Fruit fly (Drosophila melanogaster) whole organism, prepupa: ENCODE data around the gene Pino.

ENCODE experiments used
- CG10631 ChIP-seq: fragments of 200-800 bp; sonication (Bioruptor generic); optimal IDR thresholded peaks from 2 replicates; lab custom pipeline; 2016; ENCODE audit warnings: missing biosample characterization, missing genetic modification characterization
- CG10669 ChIP-seq: fragments of 200-800 bp; sonication (Bioruptor generic); optimal IDR thresholded peaks from 3 replicates; lab custom pipeline; 2018; ENCODE audit warnings: missing biosample characterization, mild to moderate bottlenecking, missing genetic modification characterization, moderate library complexity
- CG11762 ChIP-seq: fragments of 200-800 bp; sonication (Bioruptor generic); optimal IDR thresholded peaks from 3 replicates; lab custom pipeline; 2016; ENCODE audit warnings: missing biosample characterization, missing genetic modification characterization; ENCODE audit not compliant: insufficient read depth
- CG1621 ChIP-seq: fragments of 200-800 bp; sonication (Bioruptor generic); optimal IDR thresholded peaks from 3 replicates; lab custom pipeline; 2018; ENCODE audit warnings: missing biosample characterization, mild to moderate bottlenecking, missing genetic modification characterization
- CG3032 ChIP-seq: fragments of 200-800 bp; optimal IDR thresholded peaks from 2 replicates; lab custom pipeline; 2019; ENCODE audit warnings: missing biosample characterization, mild to moderate bottlenecking, missing genetic modification characterization, moderate library complexity
- CG31627 ChIP-seq: fragments of 200-800 bp; sonication (Bioruptor generic); optimal IDR thresholded peaks from 3 replicates; lab custom pipeline; 2016; ENCODE audit warnings: missing biosample characterization, missing genetic modification characterization
- CG32006 ChIP-seq: fragments of 200-800 bp; sonication (Bioruptor generic); optimal IDR thresholded peaks from 3 replicates; lab custom pipeline; 2017; ENCODE audit warnings: missing biosample characterization, mild to moderate bottlenecking, missing genetic modification characterization
- CG34406 ChIP-seq: fragments of 200-800 bp; sonication (Bioruptor generic); optimal IDR thresholded peaks from 3 replicates; lab custom pipeline; 2016; ENCODE audit warnings: missing biosample characterization, missing genetic modification characterization
- CG3919 ChIP-seq: fragments of 200-800 bp; sonication (Bioruptor generic); optimal IDR thresholded peaks from 3 replicates; lab custom pipeline; 2016; ENCODE audit warnings: missing biosample characterization, missing genetic modification characterization
- CG6163 ChIP-seq: fragments of 200-800 bp; sonication (Bioruptor generic); IDR thresholded peaks from 3 replicates; pipeline ENCODE4 v1.3.6; 2022; ENCODE audit warnings: missing biosample characterization, missing genetic modification characterization
- CG6276 ChIP-seq: fragments of 200-800 bp; sonication (Bioruptor generic); optimal IDR thresholded peaks from 2 replicates; lab custom pipeline; 2017; ENCODE audit warnings: missing biosample characterization, mild to moderate bottlenecking, missing genetic modification characterization
- CG6792 ChIP-seq: fragments of 200-800 bp; sonication (Bioruptor generic); optimal IDR thresholded peaks from 3 replicates; lab custom pipeline; 2016; ENCODE audit warnings: missing biosample characterization, missing genetic modification characterization
- CG6808 ChIP-seq: fragments of 200-800 bp; sonication (Bioruptor generic); optimal IDR thresholded peaks from 3 replicates; lab custom pipeline; 2017; ENCODE audit warnings: missing biosample characterization, missing genetic modification characterization, mild to moderate bottlenecking, moderate library complexity, missing genetic modification reagents
- CG8119 ChIP-seq: fragments of 200-800 bp; sonication (Bioruptor generic); IDR thresholded peaks from 3 replicates; pipeline ENCODE4 v1.3.6; 2022; ENCODE audit warnings: missing biosample characterization, missing genetic modification characterization
- CG8319 ChIP-seq: fragments of 200-800 bp; sonication (Bioruptor generic); optimal IDR thresholded peaks from 3 replicates; lab custom pipeline; 2016; ENCODE audit warnings: missing biosample characterization, missing genetic modification characterization
- Eip75B ChIP-seq: fragments of 200-800 bp; sonication (Bioruptor generic); optimal IDR thresholded peaks from 3 replicates; lab custom pipeline; 2016; ENCODE audit warnings: missing biosample characterization, missing genetic modification characterization
- Eip78C ChIP-seq: fragments of 200-800 bp; sonication (Bioruptor generic); peaks from one replicate; lab custom pipeline; 2016; ENCODE audit warnings: missing biosample characterization, missing genetic modification characterization
- Ets21C ChIP-seq: fragments of 200-800 bp; sonication (Bioruptor generic); optimal IDR thresholded peaks from 3 replicates; lab custom pipeline; 2016; ENCODE audit warnings: missing biosample characterization, missing genetic modification characterization
- Ets96B ChIP-seq: fragments of 200-800 bp; optimal IDR thresholded peaks from 2 replicates; lab custom pipeline; 2019; ENCODE audit warnings: missing biosample characterization, mild to moderate bottlenecking, missing genetic modification characterization, moderate library complexity
- Hr38 ChIP-seq: sonication (Bioruptor generic); optimal IDR thresholded peaks from 2 replicates; lab custom pipeline; 2016; ENCODE audit warnings: missing biosample characterization, missing genetic modification characterization
- Hr4 ChIP-seq: fragments of 200-800 bp; sonication (Bioruptor generic); optimal IDR thresholded peaks from 3 replicates; lab custom pipeline; 2016; ENCODE audit warnings: missing biosample characterization, missing genetic modification characterization
- Lpt ChIP-seq: fragments of 200-800 bp; sonication (Bioruptor generic); optimal IDR thresholded peaks from 3 replicates; lab custom pipeline; 2016; ENCODE audit warnings: missing biosample characterization, missing genetic modification characterization
- Sox102F ChIP-seq: fragments of 200-800 bp; sonication (Bioruptor generic); optimal IDR thresholded peaks from 2 replicates; lab custom pipeline; 2016; ENCODE audit warnings: missing biosample characterization, mild to moderate bottlenecking, missing genetic modification characterization
- Sox14 ChIP-seq: fragments of 200-800 bp; sonication (Bioruptor generic); optimal IDR thresholded peaks from 3 replicates; lab custom pipeline; 2016; ENCODE audit warnings: missing biosample characterization, missing genetic modification characterization
- achi ChIP-seq: fragments of 200-800 bp; sonication (Bioruptor generic); optimal IDR thresholded peaks from 3 replicates; lab custom pipeline; 2016; ENCODE audit warnings: missing biosample characterization, missing genetic modification characterization
- acj6 ChIP-seq: fragments of 200-800 bp; sonication (Bioruptor generic); optimal IDR thresholded peaks from 3 replicates; lab custom pipeline; 2016; ENCODE audit warnings: missing biosample characterization, missing genetic modification characterization
- dac ChIP-seq: fragments of 200-800 bp; sonication (Bioruptor generic); optimal IDR thresholded peaks from 2 replicates; lab custom pipeline; 2017; ENCODE audit warnings: missing biosample characterization, mild to moderate bottlenecking, missing genetic modification characterization
- eg ChIP-seq: fragments of 200-800 bp; sonication (Bioruptor generic); IDR thresholded peaks from 3 replicates; pipeline ENCODE4 v1.3.6; 2022; ENCODE audit warnings: missing biosample characterization, missing genetic modification characterization
- esn ChIP-seq: fragments of 200-800 bp; sonication (Bioruptor generic); optimal IDR thresholded peaks from 2 replicates; lab custom pipeline; 2016; ENCODE audit warnings: missing biosample characterization, mild to moderate bottlenecking, missing genetic modification characterization, moderate library complexity
- lz ChIP-seq: fragments of 200-800 bp; sonication (Bioruptor generic); optimal IDR thresholded peaks from 3 replicates; lab custom pipeline; 2016; ENCODE audit warnings: missing biosample characterization, missing genetic modification characterization
- net ChIP-seq: fragments of 200-800 bp; sonication (Bioruptor generic); optimal IDR thresholded peaks from 3 replicates; lab custom pipeline; 2016; ENCODE audit warnings: missing biosample characterization, missing genetic modification characterization
- pdm3 ChIP-seq: fragments of 200-800 bp; sonication (Bioruptor generic); optimal IDR thresholded peaks from 3 replicates; lab custom pipeline; 2016; ENCODE audit warnings: missing biosample characterization, missing genetic modification characterization
- salr ChIP-seq, 2 experiments: fragments of 200-800 bp; sonication (Bioruptor generic); optimal IDR thresholded peaks; 3 replicates each; lab custom pipeline; 2016 to 2018; ENCODE audit warnings: missing biosample characterization in 2 of 2, missing genetic modification characterization in 2 of 2, mild to moderate bottlenecking in 1 of 2
- spab ChIP-seq: fragments of 200-800 bp; sonication (Bioruptor generic); optimal IDR thresholded peaks from 2 replicates; lab custom pipeline; 2017; ENCODE audit warnings: missing biosample characterization, mild to moderate bottlenecking, missing genetic modification characterization, missing genetic modification reagents
- ss ChIP-seq, 2 experiments: fragments of 200-800 bp; sonication (Bioruptor generic); optimal IDR thresholded peaks; 2 replicates in 1 of 2; 3 replicates in 1 of 2; lab custom pipeline; 2017 to 2018; ENCODE audit warnings: mild to moderate bottlenecking in 2 of 2, missing biosample characterization in 2 of 2, missing genetic modification characterization in 2 of 2, moderate library complexity in 1 of 2
- svp ChIP-seq: fragments of 200-800 bp; sonication (Bioruptor generic); peaks from one replicate; lab custom pipeline; 2016; ENCODE audit warnings: missing biosample characterization, missing genetic modification characterization
- vri ChIP-seq: fragments of 200-800 bp; sonication (Bioruptor generic); optimal IDR thresholded peaks from 3 replicates; lab custom pipeline; 2016; ENCODE audit warnings: missing biosample characterization, mild to moderate bottlenecking, missing genetic modification characterization

The Pino gene

dm6 chr2L:1156592-1157249, 28.0 kb upstream of the Pino start:
- TF ChIP-seq CG6808 (GFP tag; lab: Kevin White, UChicago) (no peak), Hr4 (no peak), salr (GFP tag; optimal IDR thresholded peaks at IDR 0.05; lab: Kevin White, UChicago) (peak in 1 of 2 experiments; percentile 24), CG1621 (no peak), dac (GFP tag; lab: Kevin White, UChicago) (peak; percentile 59), CG3919 (no peak), CG6792 (GFP tag; lab: Kevin White, UChicago) (no peak), pdm3 (GFP tag; lab: Kevin White, UChicago) (no peak), Lpt (GFP tag; lab: Kevin White, UChicago) (no peak), CG8119 (GFP tag; lab: Robert Waterston, UW) (peak; percentile 77), Ets96B (tag; lab: Kevin White, UChicago) (no peak), Eip78C (GFP tag; lab: Kevin White, UChicago) (peak; percentile 60), CG6276 (GFP tag; lab: Kevin White, UChicago) (no peak), Eip75B (no peak), net (no peak), spab (GFP tag; lab: Kevin White, UChicago) (no peak), vri (GFP tag; lab: Kevin White, UChicago) (no peak), CG32006 (GFP tag; lab: Kevin White, UChicago) (peak; percentile 77), Sox14 (GFP tag; lab: Kevin White, UChicago) (no peak), svp (GFP tag; lab: Kevin White, UChicago) (no peak), ss (GFP tag; optimal IDR thresholded peaks at IDR 0.05; lab: Kevin White, UChicago) (no peak), CG8319 (GFP tag; lab: Kevin White, UChicago) (no peak), achi (GFP tag; lab: Kevin White, UChicago) (no peak), CG10669 (GFP tag; lab: Kevin White, UChicago) (no peak), Hr38 (GFP tag; lab: Kevin White, UChicago) (no peak), CG11762 (GFP tag; lab: Kevin White, UChicago) (no peak), Ets21C (GFP tag; lab: Kevin White, UChicago) (no peak), acj6 (GFP tag; lab: Kevin White, UChicago) (no peak), eg (GFP tag; lab: Robert Waterston, UW) (no peak), Sox102F (GFP tag; lab: Kevin White, UChicago) (no peak), CG34406 (GFP tag; lab: Kevin White, UChicago) (no peak)

- TF ChIP-seq CG10669 (GFP tag; lab: Kevin White, UChicago) (no peak), achi (GFP tag; lab: Kevin White, UChicago) (no peak), CG11762 (GFP tag; lab: Kevin White, UChicago) (no peak), CG3032 (tag; lab: Kevin White, UChicago) (no peak), CG3919 (no peak), Eip78C (GFP tag; lab: Kevin White, UChicago) (no peak), CG10631 (GFP tag; lab: Kevin White, UChicago) (no peak), CG6163 (GFP tag; lab: Robert Waterston, UW) (no peak)
These were observed 23.9 kb upstream of the Pino start for dm6 chr2L:1152693-1153092.

dm6 chr2L:1150554-1150953, 21.8 kb upstream of the Pino start, which contains the start of the genes Tfb4 and Vps29:
Gene Tfb4, minus strand, starts transcription at chr2L:1150677.
Gene Vps29, plus strand, starts transcription at chr2L:1150766.
- TF ChIP-seq CG31627 (GFP tag; lab: Kevin White, UChicago) = peak; percentile 48
- TF ChIP-seq svp (GFP tag; lab: Kevin White, UChicago) = no peak
- TF ChIP-seq esn (GFP tag; lab: Kevin White, UChicago) = peak; percentile 70
- TF ChIP-seq Eip78C (GFP tag; lab: Kevin White, UChicago) = no peak
- peak; percentile 78 for TF ChIP-seq CG6163 (GFP tag; lab: Robert Waterston, UW)
- TF ChIP-seq CG6276 (GFP tag; lab: Kevin White, UChicago) = no peak
- peak; percentile 42 for TF ChIP-seq lz (GFP tag; lab: Kevin White, UChicago)
- TF ChIP-seq eg (GFP tag; lab: Robert Waterston, UW) = peak; percentile 58; the same call in 2 of the 3 replicates
- TF ChIP-seq CG3032 (tag; lab: Kevin White, UChicago) = peak; percentile 31
- no peak for TF ChIP-seq Hr4
